Worm (Caenorhabditis elegans) whole organism, late embryonic: ENCODE measurements around the gene B0024.13.

Experiments used
- F13H6.1 ChIP-seq: sonication (generic microtip); optimal IDR thresholded peaks from 2 replicates; lab custom pipeline; 2016; ENCODE audit warnings: missing genetic modification characterization, missing compliant biosample characterization
- T23F11.4 ChIP-seq: fragments of 200-800 bp; sonication (Bioruptor generic); optimal IDR thresholded peaks from 2 replicates; lab custom pipeline; 2018; ENCODE audit warnings: mild to moderate bottlenecking, missing genetic modification characterization, missing compliant biosample characterization
- ceh-18 ChIP-seq: sonication (generic microtip); optimal IDR thresholded peaks from 2 replicates; lab custom pipeline; 2016; ENCODE audit warnings: missing genetic modification characterization, missing compliant biosample characterization
- ceh-19 ChIP-seq: fragments of 200-800 bp; sonication (Bioruptor generic); optimal IDR thresholded peaks from 2 replicates; lab custom pipeline; 2018; ENCODE audit warnings: mild to moderate bottlenecking, missing genetic modification characterization, missing compliant biosample characterization
- ceh-2 ChIP-seq: sonication (generic microtip); optimal IDR thresholded peaks from 2 replicates; lab custom pipeline; 2016; ENCODE audit warnings: missing genotype, missing genetic modification characterization, missing compliant biosample characterization
- ceh-22 ChIP-seq: sonication (generic microtip); optimal IDR thresholded peaks from 2 replicates; lab custom pipeline; 2017; ENCODE audit warnings: missing biosample characterization, missing genetic modification characterization
- ceh-24 ChIP-seq: sonication (generic microtip); optimal IDR thresholded peaks from 2 replicates; lab custom pipeline; 2016; ENCODE audit warnings: mild to moderate bottlenecking, missing genetic modification characterization, missing compliant biosample characterization
- ceh-31 ChIP-seq: sonication (generic microtip); optimal IDR thresholded peaks from 2 replicates; lab custom pipeline; 2016; ENCODE audit warnings: missing genetic modification characterization, missing compliant biosample characterization
- ceh-34 ChIP-seq: sonication (generic microtip); optimal IDR thresholded peaks from 2 replicates; lab custom pipeline; 2016; ENCODE audit warnings: mild to moderate bottlenecking, missing genetic modification characterization, missing compliant biosample characterization
- ceh-45 ChIP-seq: fragments of 200-800 bp; sonication (Bioruptor generic); IDR thresholded peaks from 2 replicates; pipeline ENCODE4 v1.3.6; 2022; ENCODE audit warnings: missing genetic modification reagents, missing genetic modification characterization, missing compliant biosample characterization
- ceh-9 ChIP-seq: sonication (generic microtip); optimal IDR thresholded peaks from 2 replicates; lab custom pipeline; 2016; ENCODE audit warnings: mild to moderate bottlenecking, missing genetic modification characterization, inconsistent platforms, missing compliant biosample characterization
- che-1 ChIP-seq: sonication (generic microtip); optimal IDR thresholded peaks from 2 replicates; lab custom pipeline; 2016; ENCODE audit warnings: mild to moderate bottlenecking, missing genetic modification characterization, missing compliant biosample characterization
- ets-4 ChIP-seq: sonication (generic microtip); optimal IDR thresholded peaks from 2 replicates; lab custom pipeline; 2016; ENCODE audit warnings: missing genetic modification characterization, missing compliant biosample characterization
- fax-1 ChIP-seq: sonication (generic microtip); optimal IDR thresholded peaks from 2 replicates; lab custom pipeline; 2016; ENCODE audit warnings: missing genotype, missing genetic modification characterization, missing compliant biosample characterization
- fkh-10 ChIP-seq: fragments of 150-350 bp; optimal IDR thresholded peaks from 2 replicates; lab custom pipeline; 2014; ENCODE audit warnings: missing biosample characterization, missing genetic modification reagents, missing genetic modification characterization
- fkh-6 ChIP-seq: sonication (generic microtip); optimal IDR thresholded peaks from 2 replicates; lab custom pipeline; 2016; ENCODE audit warnings: missing genetic modification characterization, missing compliant biosample characterization
- hlh-30 ChIP-seq: sonication (generic microtip); optimal IDR thresholded peaks from 2 replicates; lab custom pipeline; 2017; ENCODE audit warnings: antibody characterized with exemption, missing genetic modification characterization, missing compliant biosample characterization; ENCODE audit not compliant: insufficient read depth
- hlh-8 ChIP-seq: sonication (generic microtip); optimal IDR thresholded peaks from 2 replicates; lab custom pipeline; 2016; ENCODE audit warnings: missing genotype, missing genetic modification characterization, missing compliant biosample characterization
- pag-3 ChIP-seq: sonication (generic microtip); optimal IDR thresholded peaks from 2 replicates; lab custom pipeline; 2016; ENCODE audit warnings: missing compliant biosample characterization, missing genetic modification characterization, borderline replicate concordance
- pat-9 ChIP-seq: fragments of 200-800 bp; sonication (Bioruptor generic); optimal IDR thresholded peaks from 2 replicates; lab custom pipeline; 2018; ENCODE audit warnings: mild to moderate bottlenecking, missing genetic modification characterization, moderate library complexity, missing compliant biosample characterization
- pha-2 ChIP-seq: sonication (generic microtip); optimal IDR thresholded peaks from 2 replicates; lab custom pipeline; 2017; ENCODE audit warnings: mild to moderate bottlenecking, missing genetic modification characterization, missing compliant biosample characterization
- pha-4 ChIP-seq: fragments of 150-350 bp; optimal IDR thresholded peaks from 2 replicates; lab custom pipeline; 2018; ENCODE audit warnings: missing biosample characterization, missing genetic modification reagents, missing genetic modification characterization
- rnt-1 ChIP-seq: sonication (generic microtip); optimal IDR thresholded peaks from 2 replicates; lab custom pipeline; 2016; ENCODE audit warnings: missing genetic modification characterization, missing compliant biosample characterization
- sdc-2 ChIP-seq: sonication (generic microtip); optimal IDR thresholded peaks from 2 replicates; lab custom pipeline; 2016; ENCODE audit warnings: missing genotype, missing genetic modification characterization, missing compliant biosample characterization
- tbx-2 ChIP-seq: sonication (generic microtip); optimal IDR thresholded peaks from 2 replicates; lab custom pipeline; 2016; ENCODE audit warnings: missing genetic modification characterization, missing compliant biosample characterization
- tbx-7 ChIP-seq: sonication (generic microtip); optimal IDR thresholded peaks from 2 replicates; lab custom pipeline; 2016; ENCODE audit warnings: missing genotype, missing genetic modification characterization, missing compliant biosample characterization
- ttx-3 ChIP-seq: sonication (generic microtip); optimal IDR thresholded peaks from 2 replicates; lab custom pipeline; 2016; ENCODE audit warnings: missing genetic modification reagents, missing genetic modification characterization, missing compliant biosample characterization
- zip-5 ChIP-seq: sonication (generic microtip); optimal IDR thresholded peaks from 2 replicates; lab custom pipeline; 2016; ENCODE audit warnings: missing genetic modification characterization, missing compliant biosample characterization

B0024.13 gene

ce11 chrV:10361830-10362397 lies 41.4 kb downstream of the B0024.13 start, which contains the start of gene cash-1 (continued):
- no peak for TF ChIP-seq ceh-24 (tag; lab: Kevin White, UChicago)
- TF ChIP-seq rnt-1: no peak
- TF ChIP-seq hlh-8 (tag; lab: Kevin White, UChicago): no peak
- peak; percentile 66 for TF ChIP-seq hlh-30 (tag; lab: Kevin White, UChicago)
- TF ChIP-seq ceh-31 (tag; lab: Kevin White, UChicago): peak; percentile 76
- no peak for TF ChIP-seq pha-4
- TF ChIP-seq fax-1: no peak
- no peak for TF ChIP-seq ceh-45 (GFP tag; lab: Robert Waterston, UW)
- TF ChIP-seq ttx-3 (tag; lab: Kevin White, UChicago): no peak
- peak; percentile 52 for TF ChIP-seq tbx-2 (tag; lab: Kevin White, UChicago)

ce11 chrV:10363834-10364233 lies 43.3 kb downstream of the B0024.13 start:
- no peak for TF ChIP-seq pha-2
- no peak for TF ChIP-seq T23F11.4 (GFP tag; lab: Kevin White, UChicago)
- TF ChIP-seq tbx-7 (tag; lab: Kevin White, UChicago): no peak

ce11 chrV:10368256-10368655 lies 47.7 kb downstream of the B0024.13 start, which contains the start of gene sri-20:
sri-20 (plus strand) TSS chrV:10368556.
- TF ChIP-seq ceh-18 (tag; lab: Kevin White, UChicago) (no peak), ceh-19 (GFP tag; lab: Kevin White, UChicago) (no peak), ceh-45 (GFP tag; lab: Robert Waterston, UW) (no peak), F13H6.1 (tag; lab: Kevin White, UChicago) (no peak), ceh-9 (tag; lab: Kevin White, UChicago) (no peak), ets-4 (no peak), fkh-10 (GFP tag; lab: Kevin White, UChicago) (no peak)

ce11 chrV:10371177-10371576 lies 50.7 kb downstream of the B0024.13 start:
- TF ChIP-seq pat-9: no peak
- TF ChIP-seq che-1: no peak
- no peak for TF ChIP-seq ceh-34 (tag; lab: Kevin White, UChicago)
- TF ChIP-seq zip-5 (tag; lab: Kevin White, UChicago): no peak
- no peak for TF ChIP-seq fkh-6 (tag; lab: Kevin White, UChicago)
- TF ChIP-seq ceh-9 (tag; lab: Kevin White, UChicago): no peak
- no peak for TF ChIP-seq sdc-2 (tag; lab: Kevin White, UChicago)
- no peak for TF ChIP-seq ceh-24 (tag; lab: Kevin White, UChicago)
- TF ChIP-seq pag-3 (tag; lab: Kevin White, UChicago): no peak
- no peak for TF ChIP-seq ttx-3 (tag; lab: Kevin White, UChicago)
- no peak for TF ChIP-seq ceh-2 (tag; lab: Kevin White, UChicago)
- TF ChIP-seq hlh-8 (tag; lab: Kevin White, UChicago): no peak
- TF ChIP-seq ceh-22 (tag; lab: Kevin White, UChicago): no peak
